Worm (Caenorhabditis elegans): Measurements from ENCODE around the gene acly-1.
"Not testable (repeated sequence)": the region's sequence is repeated elsewhere in the genome, so short reads cannot be mapped to it uniquely, and the experiment has no call there.

Gene acly-1

ce11 chrX:1479190-1479589, at the start of gene acly-1:
acly-1 (plus strand) TSS chrX:1479542.
- no peak for TF ChIP-seq him-1 (tag; optimal IDR thresholded peaks at IDR 0.05)
- no peak for TF ChIP-seq W03F9.2 (tag; optimal IDR thresholded peaks at IDR 0.05)
- TF ChIP-seq dao-5 (tag; optimal IDR thresholded peaks at IDR 0.05), result no peak

DNA sequence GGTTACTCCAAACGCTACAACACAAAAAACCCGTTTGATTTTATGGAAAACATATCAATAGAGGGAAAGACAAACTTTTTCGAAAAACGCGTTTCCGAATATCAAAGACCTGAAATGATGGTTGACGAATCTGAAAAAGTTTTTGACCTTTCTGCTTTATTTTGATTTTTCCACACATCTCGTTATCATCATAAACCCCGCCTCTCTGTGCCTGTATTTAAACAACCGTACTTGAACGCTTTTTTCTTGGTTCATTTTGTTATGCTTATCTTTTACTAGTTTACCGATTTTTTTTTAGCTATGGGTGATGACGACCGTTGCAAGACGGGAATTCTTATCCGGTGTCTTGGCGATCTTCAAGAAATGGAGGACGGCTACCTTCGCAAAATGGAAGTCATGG, 48.6 kb upstream of the acly-1 start, which contains the start of gene F19G12.1:
F19G12.1 (plus strand) TSS at position 301 of the 400 bp plus-strand sequence.
- not testable (repeated sequence) for TF ChIP-seq dao-5, W03F9.2, him-1 (tag; optimal IDR thresholded peaks at IDR 0.05)

ce11 chrX:1437097-1437496, 42.2 kb upstream of the acly-1 start:
- no peak for TF ChIP-seq W03F9.2 (tag; optimal IDR thresholded peaks at IDR 0.05)
- TF ChIP-seq him-1 (tag; optimal IDR thresholded peaks at IDR 0.05), result no peak
- TF ChIP-seq dao-5 (tag; optimal IDR thresholded peaks at IDR 0.05), result no peak

DNA sequence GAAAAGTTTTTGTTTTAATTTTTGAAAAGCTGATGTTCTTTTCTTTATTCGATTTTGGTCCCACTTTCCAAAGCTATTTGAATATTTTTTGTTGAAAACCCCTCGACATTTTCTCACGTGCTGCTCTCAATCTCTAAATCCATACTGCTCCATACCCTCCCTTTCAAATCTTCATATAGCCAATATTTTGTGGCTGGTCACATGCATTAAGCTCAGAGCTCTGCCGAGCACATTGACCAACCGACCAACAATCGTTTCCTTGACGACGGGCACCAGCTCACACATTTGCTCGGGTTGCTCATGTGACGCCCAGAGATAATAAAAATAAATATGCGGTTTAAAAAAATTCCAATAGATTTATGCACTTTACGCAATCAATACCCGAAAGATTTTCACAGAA, 40.4 kb upstream of the acly-1 start:
- no peak for TF ChIP-seq dao-5 (tag; optimal IDR thresholded peaks at IDR 0.05)
- no peak for TF ChIP-seq him-1 (tag; optimal IDR thresholded peaks at IDR 0.05)
- TF ChIP-seq W03F9.2 (tag; optimal IDR thresholded peaks at IDR 0.05), result no peak

DNA sequence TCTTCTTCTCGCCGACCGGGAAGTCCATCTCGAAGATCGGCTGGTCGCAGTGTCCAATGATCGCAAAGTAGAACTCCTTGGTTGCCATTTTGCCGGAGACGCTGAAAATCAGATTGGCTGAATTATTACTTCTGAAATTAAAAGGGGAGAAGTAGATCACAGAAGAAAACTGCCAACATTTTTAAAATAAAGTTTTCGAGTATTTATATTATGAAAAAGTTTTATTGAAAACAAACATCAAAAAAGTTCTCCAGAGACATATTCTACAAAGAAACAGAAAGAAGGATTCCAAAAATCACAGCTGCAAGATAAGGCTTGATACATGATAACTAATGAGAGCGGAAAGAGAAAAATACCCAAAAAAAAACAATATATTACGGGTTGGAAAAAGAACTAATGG, 39.2 kb upstream of the acly-1 start, which contains the start of gene sedl-1:
sedl-1 (minus strand) TSS at position 101 of the 400 bp plus-strand sequence.
- TF ChIP-seq W03F9.2 (tag; optimal IDR thresholded peaks at IDR 0.05) (no peak), dao-5 (tag; optimal IDR thresholded peaks at IDR 0.05) (no peak), him-1 (tag; optimal IDR thresholded peaks at IDR 0.05) (no peak)

- TF ChIP-seq him-1 (tag; optimal IDR thresholded peaks at IDR 0.05) (no peak), dao-5 (tag; optimal IDR thresholded peaks at IDR 0.05) (no peak), W03F9.2 (tag; optimal IDR thresholded peaks at IDR 0.05) (no peak)
These were observed 37.6 kb upstream of the acly-1 start for ce11 chrX:1441602-1442183.

- TF ChIP-seq him-1 (tag; optimal IDR thresholded peaks at IDR 0.05), result no peak
- no peak for TF ChIP-seq dao-5 (tag; optimal IDR thresholded peaks at IDR 0.05)
- no peak for TF ChIP-seq W03F9.2 (tag; optimal IDR thresholded peaks at IDR 0.05)
These were observed 35.6 kb upstream of the acly-1 start for ce11 chrX:1443556-1444243.

ce11 chrX:1445696-1446095, 33.6 kb upstream of the acly-1 start:
- TF ChIP-seq dao-5 (tag; optimal IDR thresholded peaks at IDR 0.05), result no peak
- no peak for TF ChIP-seq him-1 (tag; optimal IDR thresholded peaks at IDR 0.05)
- TF ChIP-seq W03F9.2 (tag; optimal IDR thresholded peaks at IDR 0.05), result no peak

DNA sequence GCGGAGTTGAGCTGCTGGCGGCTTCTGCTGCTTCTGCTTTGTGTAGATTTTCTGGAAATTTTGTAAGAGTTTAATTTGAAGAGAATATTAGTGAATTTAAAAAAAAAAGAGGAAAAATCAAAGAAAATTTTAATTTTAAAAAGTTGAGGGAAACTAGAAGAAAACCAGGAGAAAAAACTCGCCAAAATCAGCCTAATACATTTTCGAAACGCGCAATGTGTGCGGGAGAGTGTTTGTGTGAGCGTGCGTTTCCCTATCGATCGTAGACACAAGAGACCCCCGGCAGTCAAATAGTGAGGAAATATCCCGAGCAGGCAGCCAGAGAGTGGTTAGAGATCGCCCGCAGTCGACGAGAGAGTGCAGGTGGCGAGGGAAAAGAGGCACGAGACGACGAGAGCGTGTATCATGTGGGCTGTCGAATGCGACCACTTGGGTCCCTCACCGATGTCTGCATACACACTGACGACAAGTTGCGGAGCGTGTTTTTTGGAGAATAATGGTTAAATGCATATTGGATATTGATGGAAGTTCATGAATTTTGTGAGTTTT, 32.7 kb upstream of the acly-1 start, which contains the start of gene zfp-3:
zfp-3 (minus strand) TSS at position 51 of the 549 bp plus-strand sequence.
- TF ChIP-seq W03F9.2 (tag; optimal IDR thresholded peaks at IDR 0.05) (peak; percentile 72), dao-5 (tag; optimal IDR thresholded peaks at IDR 0.05) (peak; percentile 62), him-1 (tag; optimal IDR thresholded peaks at IDR 0.05) (peak; percentile 80)

ce11 chrX:1450352-1450818, 29.0 kb upstream of the acly-1 start, which contains the start of gene W05H7.1:
W05H7.1 (plus strand) TSS chrX:1450768.
- TF ChIP-seq dao-5 (tag; optimal IDR thresholded peaks at IDR 0.05) (no peak), W03F9.2 (tag; optimal IDR thresholded peaks at IDR 0.05) (no peak), him-1 (tag; optimal IDR thresholded peaks at IDR 0.05) (no peak)

DNA sequence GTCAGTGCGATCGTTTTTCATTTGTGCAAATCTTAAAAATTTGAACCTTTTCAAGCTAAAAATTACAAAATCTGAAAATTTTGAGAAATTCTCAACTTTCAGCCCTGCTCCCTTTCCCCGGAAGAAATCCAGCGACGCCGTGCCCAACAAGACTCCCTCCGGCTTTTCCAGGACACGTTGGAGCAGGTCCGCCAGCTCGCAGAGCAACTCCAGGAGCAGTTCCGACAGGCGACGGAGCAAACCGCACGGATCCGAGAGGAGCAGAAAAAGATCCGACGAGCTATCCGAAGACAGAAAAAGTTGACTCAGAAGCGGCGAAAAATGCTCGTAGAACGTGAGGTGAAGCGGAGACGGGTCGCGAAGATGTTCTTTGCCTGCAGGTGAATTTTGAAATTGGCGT, 28.1 kb upstream of the acly-1 start:
- TF ChIP-seq him-1 (tag; optimal IDR thresholded peaks at IDR 0.05) (no peak), W03F9.2 (tag; optimal IDR thresholded peaks at IDR 0.05) (no peak), dao-5 (tag; optimal IDR thresholded peaks at IDR 0.05) (no peak)

ce11 chrX:1451816-1452602, 27.3 kb upstream of the acly-1 start:
- TF ChIP-seq dao-5 (tag; optimal IDR thresholded peaks at IDR 0.05), result no peak

- no peak for TF ChIP-seq dao-5 (tag; optimal IDR thresholded peaks at IDR 0.05)
- TF ChIP-seq W03F9.2 (tag; optimal IDR thresholded peaks at IDR 0.05), result peak; percentile 39
- no peak for TF ChIP-seq him-1 (tag; optimal IDR thresholded peaks at IDR 0.05)
These were observed 25.6 kb upstream of the acly-1 start, which contains the start of gene cebp-1 for ce11 chrX:1453770-1454169. cebp-1 (minus strand) TSS chrX:1453868.
